Fruit fly (Drosophila melanogaster) whole organism, wandering third instar larva: ENCODE measurements around the gene euc.

Source experiments
- Dfd ChIP-seq: fragments of >200 bp; optimal IDR thresholded peaks from 2 replicates; lab custom pipeline; 2017; ENCODE audit warnings: missing biosample characterization, missing genetic modification characterization
- Hr83 ChIP-seq: fragments of 200-300 bp; sonication (Bioruptor generic); optimal IDR thresholded peaks from 2 replicates; lab custom pipeline; 2016; ENCODE audit warnings: missing biosample characterization, mild to moderate bottlenecking, missing genetic modification characterization, moderate library complexity; ENCODE audit not compliant: poor library complexity, severe bottlenecking
- Sp1 ChIP-seq: fragments of 200-800 bp; sonication (Bioruptor generic); optimal IDR thresholded peaks from 3 replicates; lab custom pipeline; 2019; ENCODE audit warnings: missing biosample characterization, mild to moderate bottlenecking, missing genetic modification characterization, moderate library complexity
- br ChIP-seq: fragments of 200-800 bp; sonication (Bioruptor generic); optimal IDR thresholded peaks from 2 replicates; lab custom pipeline; 2016; ENCODE audit warnings: missing biosample characterization, missing genetic modification characterization
- h ChIP-seq: fragments of 200-800 bp; sonication (Bioruptor generic); optimal IDR thresholded peaks from 3 replicates; lab custom pipeline; 2016; ENCODE audit warnings: missing biosample characterization, mild to moderate bottlenecking, missing genetic modification characterization
- lola ChIP-seq: fragments of >200 bp; optimal IDR thresholded peaks from 2 replicates; lab custom pipeline; 2017; ENCODE audit warnings: missing biosample characterization, missing genetic modification characterization
- pan ChIP-seq: fragments of >200 bp; optimal IDR thresholded peaks from 2 replicates; lab custom pipeline; 2017
- psq ChIP-seq: fragments of 200-800 bp; sonication (Bioruptor generic); optimal IDR thresholded peaks from 3 replicates; lab custom pipeline; 2017; ENCODE audit warnings: missing biosample characterization, mild to moderate bottlenecking, missing genetic modification characterization, moderate library complexity
- usp ChIP-seq: fragments of >200 bp; optimal IDR thresholded peaks from 2 replicates; lab custom pipeline; 2017; ENCODE audit warnings: missing biosample characterization, missing genetic modification characterization

- TF ChIP-seq Sp1 (GFP tag; lab: Kevin White, UChicago), result no peak
- TF ChIP-seq Hr83 (GFP tag; lab: Kevin White, UChicago), result no peak
- TF ChIP-seq lola (GFP tag; lab: Kevin White, UChicago), result no peak
- no peak for TF ChIP-seq h (GFP tag; lab: Kevin White, UChicago)
- no peak for TF ChIP-seq usp
- no peak for TF ChIP-seq psq
- no peak for TF ChIP-seq pan
- TF ChIP-seq Dfd, result no peak
- TF ChIP-seq br (GFP tag; lab: Kevin White, UChicago), result no peak
Observed at dm6 chr3R:19015423-19015810, 36.8 kb upstream of the euc start.
